Worm (Caenorhabditis elegans): ENCODE measurements around the gene kin-9.

Gene kin-9

DNA sequence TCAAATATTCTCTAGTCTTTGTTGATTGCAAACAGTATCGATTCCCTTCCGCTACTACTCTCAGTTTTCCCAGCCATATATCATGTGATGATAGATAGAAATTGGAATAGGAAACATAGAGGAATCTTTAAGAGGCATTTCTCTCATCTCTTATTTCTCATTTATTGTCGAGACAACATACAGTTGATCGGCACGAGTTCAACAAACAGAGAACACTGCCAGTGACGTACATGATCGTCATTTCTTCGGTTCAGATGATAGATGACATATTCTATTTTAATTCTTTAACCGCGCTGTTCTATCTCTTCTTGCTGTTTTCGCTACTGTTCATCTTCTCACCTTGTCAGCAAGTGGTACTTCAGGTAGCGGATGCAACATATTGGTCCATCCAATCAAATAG is 42.7 kb downstream of the kin-9 start:
- TF ChIP-seq nhr-25 (tag; optimal IDR thresholded peaks at IDR 0.05), result peak; percentile 94
- TF ChIP-seq snpc-4 (tag; optimal IDR thresholded peaks at IDR 0.05), result no peak
- peak; percentile 31 for TF ChIP-seq ama-1 (optimal IDR thresholded peaks at IDR 0.05)
- peak; percentile 83 for TF ChIP-seq ztf-4 (tag; optimal IDR thresholded peaks at IDR 0.05)
- TF ChIP-seq aly-2 (tag; optimal IDR thresholded peaks at IDR 0.05), result no peak
- TF ChIP-seq peb-1 (tag; optimal IDR thresholded peaks at IDR 0.05), result no peak
- TF ChIP-seq elt-3 (tag; optimal IDR thresholded peaks at IDR 0.05), result no peak
- no peak for TF ChIP-seq zag-1 (tag; optimal IDR thresholded peaks at IDR 0.05)
- no peak for TF ChIP-seq skn-1 (tag; optimal IDR thresholded peaks at IDR 0.05)
- TF ChIP-seq ceh-82 (tag; optimal IDR thresholded peaks at IDR 0.05), result no peak
- TF ChIP-seq nhr-129 (tag; optimal IDR thresholded peaks at IDR 0.05), result peak; percentile 79
- TF ChIP-seq crh-2 (tag; optimal IDR thresholded peaks at IDR 0.05), result peak; percentile 82
- no peak for TF ChIP-seq nhr-77 (tag; optimal IDR thresholded peaks at IDR 0.05)
- no peak for TF ChIP-seq unc-39 (tag; optimal IDR thresholded peaks at IDR 0.05)
- no peak for TF ChIP-seq ZK546.5 (tag; optimal IDR thresholded peaks at IDR 0.05)
- TF ChIP-seq ceh-16 (tag; optimal IDR thresholded peaks at IDR 0.05), result no peak
- TF ChIP-seq ztf-11 (tag; optimal IDR thresholded peaks at IDR 0.05), result no peak
- peak; percentile 70 to 78 for TF ChIP-seq mdl-1 (tag; optimal IDR thresholded peaks at IDR 0.05)
- TF ChIP-seq sma-9 (GFP tag; optimal IDR thresholded peaks at IDR 0.05), result peak; percentile 99
- peak; percentile 67 for TF ChIP-seq sma-9 (tag; optimal IDR thresholded peaks at IDR 0.05)
- no peak for TF ChIP-seq nhr-23 (tag; optimal IDR thresholded peaks at IDR 0.05)
- TF ChIP-seq sem-4 (tag; optimal IDR thresholded peaks at IDR 0.05), result peak; percentile 89
- TF ChIP-seq fos-1 (tag; optimal IDR thresholded peaks at IDR 0.05), result peak; percentile 62
- TF ChIP-seq mab-5 (tag; optimal IDR thresholded peaks at IDR 0.05), result peak; percentile 24
- no peak for TF ChIP-seq nhr-11 (tag; optimal IDR thresholded peaks at IDR 0.05)
- peak in 1 of 2 experiments; percentile 69 for TF ChIP-seq lsy-2 (tag; optimal IDR thresholded peaks at IDR 0.05)
- TF ChIP-seq egl-27 (tag; optimal IDR thresholded peaks at IDR 0.05), result peak; percentile 88
- TF ChIP-seq nhr-237 (tag; optimal IDR thresholded peaks at IDR 0.05), result no peak
- TF ChIP-seq nhr-6 (tag; optimal IDR thresholded peaks at IDR 0.05), result peak; percentile 85
- no peak for TF ChIP-seq nhr-12 (tag; optimal IDR thresholded peaks at IDR 0.05)
- peak; percentile 97 for TF ChIP-seq sma-3 (GFP tag; optimal IDR thresholded peaks at IDR 0.05)
- TF ChIP-seq nhr-10 (tag; optimal IDR thresholded peaks at IDR 0.05), result no peak
- peak; percentile 49 for TF ChIP-seq F13H6.1 (tag; optimal IDR thresholded peaks at IDR 0.05)
- no peak for TF ChIP-seq R02D3.7 (tag; optimal IDR thresholded peaks at IDR 0.05)
- peak; percentile 98 for TF ChIP-seq nhr-21 (tag; optimal IDR thresholded peaks at IDR 0.05)
- peak; percentile 63 for TF ChIP-seq gmeb-1 (tag; optimal IDR thresholded peaks at IDR 0.05)
- no peak for TF ChIP-seq lin-13 (GFP tag; optimal IDR thresholded peaks at IDR 0.05)
- TF ChIP-seq blmp-1 (tag; optimal IDR thresholded peaks at IDR 0.05; ENCODE audit: insufficient read depth), result peak; percentile 87
- peak; percentile 65 for TF ChIP-seq unc-62 (GFP tag; optimal IDR thresholded peaks at IDR 0.05)
- TF ChIP-seq Y55F3AM.14 (GFP tag; optimal IDR thresholded peaks at IDR 0.05), result peak; percentile 52

DNA sequence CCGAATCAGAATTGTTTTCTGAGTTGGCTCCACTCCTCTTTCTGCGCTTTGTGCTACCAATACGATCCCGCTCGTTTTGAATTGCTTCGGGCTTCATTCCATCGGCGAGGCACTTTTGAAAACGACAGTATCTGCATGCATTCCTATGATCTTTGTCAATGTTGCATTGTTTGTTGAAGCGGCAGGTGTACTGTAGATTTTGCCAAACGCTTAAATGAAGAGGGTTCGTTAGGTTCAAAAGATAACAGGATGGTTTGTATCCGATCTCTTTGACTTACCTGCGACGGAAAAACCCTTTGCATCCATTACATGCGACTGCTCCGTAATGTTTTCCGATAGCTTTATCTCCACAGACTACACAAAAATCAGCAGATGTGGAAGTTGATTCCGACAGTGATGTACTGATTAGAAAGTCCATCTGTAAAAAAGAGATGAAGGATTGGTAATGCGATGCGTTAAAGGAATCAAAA is 43.3 kb downstream of the kin-9 start, which contains the start of gene nhr-14:
nhr-14 (minus strand) TSS at position 420 of the 470 bp plus-strand sequence.
- TF ChIP-seq blmp-1 (tag; optimal IDR thresholded peaks at IDR 0.05; ENCODE audit: insufficient read depth) (no peak), lin-13 (GFP tag; optimal IDR thresholded peaks at IDR 0.05) (no peak), snpc-4 (tag; optimal IDR thresholded peaks at IDR 0.05) (no peak), lsy-2 (tag; optimal IDR thresholded peaks at IDR 0.05) (no peak), gmeb-1 (tag; optimal IDR thresholded peaks at IDR 0.05) (no peak), alr-1 (tag; optimal IDR thresholded peaks at IDR 0.05) (no peak), fos-1 (tag; optimal IDR thresholded peaks at IDR 0.05) (no peak), sem-4 (tag; optimal IDR thresholded peaks at IDR 0.05) (no peak), Y55F3AM.14 (GFP tag; optimal IDR thresholded peaks at IDR 0.05) (no peak), R02D3.7 (tag; optimal IDR thresholded peaks at IDR 0.05) (no peak), aly-2 (tag; optimal IDR thresholded peaks at IDR 0.05) (no peak), nhr-25 (tag; optimal IDR thresholded peaks at IDR 0.05) (no peak), nhr-237 (tag; optimal IDR thresholded peaks at IDR 0.05) (no peak), elt-1 (tag; optimal IDR thresholded peaks at IDR 0.05) (no peak), nhr-77 (tag; optimal IDR thresholded peaks at IDR 0.05) (no peak), ceh-16 (tag; optimal IDR thresholded peaks at IDR 0.05) (no peak), unc-39 (tag; optimal IDR thresholded peaks at IDR 0.05) (no peak), ama-1 (optimal IDR thresholded peaks at IDR 0.05) (no peak)

Measured in whole organism, L2 larva.